Fruit fly (Drosophila melanogaster): ENCODE results near the gene CG3191.
A peak's percentile ranks its signal among the peaks of the same experiment; 100 is the strongest.

The CG3191 gene

DNA sequence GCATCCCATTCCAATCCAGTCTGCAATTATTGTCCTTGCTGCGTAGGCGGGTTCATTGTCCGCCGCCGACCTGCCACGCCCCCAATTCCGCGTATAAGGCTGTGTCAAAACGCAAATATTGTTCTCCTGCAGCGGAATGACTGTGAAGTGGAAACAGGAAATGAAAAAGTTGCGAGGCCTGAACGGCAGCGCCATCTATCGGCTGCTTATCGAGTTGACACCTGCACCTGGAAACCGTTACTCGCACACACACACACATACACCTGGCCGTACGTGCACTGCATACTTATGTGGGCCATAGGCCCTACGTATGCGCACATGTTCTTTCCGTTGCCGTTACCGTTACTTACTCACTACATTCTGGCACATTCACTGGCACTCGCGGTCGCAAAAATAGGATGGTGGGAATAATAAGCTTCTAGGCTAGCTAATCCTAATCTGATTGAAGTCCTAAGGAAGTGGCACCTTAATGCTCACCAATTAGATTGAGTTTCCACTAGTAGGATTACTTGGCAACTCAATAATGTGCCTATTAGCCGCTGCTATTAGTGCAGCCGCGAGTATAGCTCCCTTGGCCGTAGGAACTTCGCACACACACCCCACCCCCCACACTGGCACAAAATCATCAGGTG, 6.9 kb upstream of the CG3191 start (continued):
- TF ChIP-seq chm (GFP tag; IDR thresholded peaks at IDR 0.05) (0 out of 2 replicates have a peak, but pooled peaks have one; percentile 20), lov (optimal IDR thresholded peaks at IDR 0.05) (no peak), lov (GFP tag; IDR thresholded peaks at IDR 0.05) (no peak), CG5953 (GFP tag; IDR thresholded peaks at IDR 0.05) (no peak), CG12659 (GFP tag; optimal IDR thresholded peaks at IDR 0.05) (no peak), CG10543 (GFP tag; optimal IDR thresholded peaks at IDR 0.05) (no peak), grau (tag; optimal IDR thresholded peaks at IDR 0.05) (no peak), CG9727 (GFP tag; optimal IDR thresholded peaks at IDR 0.05) (peak; percentile 4), so (GFP tag; IDR thresholded peaks at IDR 0.05) (no peak), Ets65A (GFP tag) (peak; percentile 48), CG7928 (GFP tag; optimal IDR thresholded peaks at IDR 0.05) (no peak), cg (GFP tag; optimal IDR thresholded peaks at IDR 0.05) (peak; percentile 9), E2f2 (GFP tag; IDR thresholded peaks at IDR 0.05) (no peak), CG7786 (GFP tag; optimal IDR thresholded peaks at IDR 0.05) (no peak), CG4820 (GFP tag; optimal IDR thresholded peaks at IDR 0.05) (no peak), CG8765 (GFP tag; IDR thresholded peaks at IDR 0.05) (no peak), CG11504 (tag; optimal IDR thresholded peaks at IDR 0.05) (peak; percentile 7), Sin3A (optimal IDR thresholded peaks at IDR 0.05) (no peak), GATAe (GFP tag; conservative IDR thresholded peaks at IDR 0.05) (no peak), Hsf (GFP tag; optimal IDR thresholded peaks at IDR 0.05) (no peak), D (optimal IDR thresholded peaks at IDR 0.05) (no peak), D (GFP tag; optimal IDR thresholded peaks at IDR 0.05) (no peak), CG14050 (GFP tag; IDR thresholded peaks at IDR 0.05) (no peak), CG2678 (tag; optimal IDR thresholded peaks at IDR 0.05) (peak; percentile 0), CG3065 (GFP tag; optimal IDR thresholded peaks at IDR 0.05) (no peak), sim (GFP tag; IDR thresholded peaks at IDR 0.05) (no peak), CG2116 (GFP tag; optimal IDR thresholded peaks at IDR 0.05) (no peak), bowl (GFP tag; IDR thresholded peaks at IDR 0.05) (no peak), fd3F (GFP tag; optimal IDR thresholded peaks at IDR 0.05) (no peak), CG4404 (GFP tag; IDR thresholded peaks at IDR 0.05) (no peak), Doc3 (GFP tag; IDR thresholded peaks at IDR 0.05; ENCODE audit: partially characterized antibody) (no peak), sens-2 (GFP tag; IDR thresholded peaks at IDR 0.05) (no peak), Gsc (GFP tag; IDR thresholded peaks at IDR 0.05) (no peak), CG7745 (tag; optimal IDR thresholded peaks at IDR 0.05) (no peak), aop (GFP tag; IDR thresholded peaks at IDR 0.05) (no peak), Stat92E (GFP tag; optimal IDR thresholded peaks at IDR 0.05) (no peak), CG1603 (tag; optimal IDR thresholded peaks at IDR 0.05) (no peak), Drgx (GFP tag; IDR thresholded peaks at IDR 0.05) (peak; percentile 41; the same call in 1 of the 2 replicates), row (GFP tag; IDR thresholded peaks at IDR 0.05) (peak; percentile 15; the same call in 2 of the 3 replicates), CG14014 (GFP tag; IDR thresholded peaks at IDR 0.05) (no peak)

DNA sequence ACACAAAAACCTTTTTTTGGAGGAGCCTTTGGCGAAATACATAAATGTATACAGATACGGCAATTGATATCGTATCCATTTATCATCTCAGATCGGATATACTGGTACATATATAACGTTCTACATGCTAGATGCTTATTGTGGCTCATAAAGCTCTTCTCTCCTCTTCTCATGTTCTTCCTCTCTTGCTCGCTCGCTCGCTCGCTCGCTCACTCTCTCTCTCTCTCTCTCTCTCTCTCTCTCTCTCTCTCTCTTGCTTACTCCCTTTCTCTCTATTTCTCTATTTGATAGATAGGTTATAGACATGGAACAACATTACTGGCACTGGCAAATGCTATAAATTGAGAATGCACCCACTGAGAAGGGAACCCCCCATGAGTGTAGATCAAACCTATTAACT, 3.2 kb upstream of the CG3191 start:
- no peak for TF ChIP-seq onecut (GFP tag; IDR thresholded peaks at IDR 0.05)
- peak; percentile 38 for TF ChIP-seq yki (optimal IDR thresholded peaks at IDR 0.05)
- TF ChIP-seq Med (GFP tag) = peak; percentile 29
- no peak for TF ChIP-seq gsb-n (tag; optimal IDR thresholded peaks at IDR 0.05)
- TF ChIP-seq Doc2 (GFP tag; IDR thresholded peaks at IDR 0.05) = no peak
- peak; percentile 70 for TF ChIP-seq CG1832 (GFP tag; optimal IDR thresholded peaks at IDR 0.05)
- peak; percentile 71 to 95 for TF ChIP-seq Trl (optimal IDR thresholded peaks at IDR 0.05)
- TF ChIP-seq Trl (GFP tag; optimal IDR thresholded peaks at IDR 0.05) = no peak

All from whole organism, embryonic.